Worm (Caenorhabditis elegans) whole organism, young adult: Measurements from ENCODE around the gene F53H2.3.

Experiments
- F33H1.4 ChIP-seq: fragments of 200-800 bp; sonication (Bioruptor generic); IDR thresholded peaks from 2 replicates; pipeline ENCODE4 v1.3.6; 2022; ENCODE audit warnings: missing genetic modification reagents, missing genetic modification characterization, missing compliant biosample characterization
- F39B2.1 ChIP-seq: fragments of 200-800 bp; sonication (Bioruptor generic); IDR thresholded peaks from 2 replicates; pipeline ENCODE4 v1.3.6; 2022; ENCODE audit warnings: missing genetic modification reagents, missing genetic modification characterization, missing compliant biosample characterization
- T07F8.4 ChIP-seq: sonication (generic microtip); optimal IDR thresholded peaks from 2 replicates; lab custom pipeline; 2016; ENCODE audit warnings: mild to moderate bottlenecking, missing genetic modification characterization, moderate library complexity, missing compliant biosample characterization
- snpc-4 ChIP-seq, 5 experiments: fragments of 150-350 bp in 1 of 5; sonication (generic microtip) in 4 of 5; optimal IDR thresholded peaks; 2 replicates each; lab custom pipeline; 2014 to 2018; ENCODE audit warnings: missing genetic modification characterization in 5 of 5, missing biosample characterization in 3 of 5, antibody characterized with exemption in 2 of 5, mild to moderate bottlenecking in 2 of 5, missing compliant biosample characterization in 2 of 5, missing genotype in 2 of 5, moderate library complexity in 2 of 5, missing genetic modification reagents in 1 of 5
- unc-130 ChIP-seq: sonication (generic microtip); optimal IDR thresholded peaks from 2 replicates; lab custom pipeline; 2016; ENCODE audit warnings: missing genetic modification reagents, missing genetic modification characterization, missing compliant biosample characterization
- unc-62 ChIP-seq: fragments of 150-350 bp; optimal IDR thresholded peaks from 2 replicates; lab custom pipeline; 2014; ENCODE audit warnings: missing biosample characterization, missing genetic modification reagents, missing genetic modification characterization
- ztf-25 ChIP-seq: fragments of 200-800 bp; sonication (Bioruptor generic); IDR thresholded peaks from 2 replicates; pipeline ENCODE4 v1.3.6; 2022; ENCODE audit warnings: missing genetic modification reagents, missing genetic modification characterization, missing compliant biosample characterization

- no peak for TF ChIP-seq ztf-25 (GFP tag; lab: Robert Waterston, UW)
- TF ChIP-seq unc-130 (GFP tag; lab: Kevin White, UChicago): no peak
- TF ChIP-seq snpc-4 (GFP tag; optimal IDR thresholded peaks at IDR 0.05; lab: Kevin White, UChicago): no peak
- TF ChIP-seq snpc-4 (tag; optimal IDR thresholded peaks at IDR 0.05; lab: Kevin White, UChicago): no peak
- TF ChIP-seq unc-62 (GFP tag; lab: Kevin White, UChicago): no peak
- no peak for TF ChIP-seq F39B2.1 (GFP tag; lab: Robert Waterston, UW)
- TF ChIP-seq T07F8.4: no peak
- no peak for TF ChIP-seq F33H1.4 (GFP tag; lab: Robert Waterston, UW)
Observed at ce11 chrV:20425183-20425400, 13.5 kb upstream of the F53H2.3 start, which contains the start of the genes fce-2 and F48F5.8.
